Fruit fly (Drosophila melanogaster) whole organism, embryonic: Measurements from ENCODE around the gene IntS14.

Experiments
- ATbp ChIP-seq: fragments of 200-800 bp; sonication (Bioruptor generic); optimal IDR thresholded peaks from 2 replicates; lab custom pipeline; 2017; ENCODE audit warnings: missing biosample characterization, mild to moderate bottlenecking, missing genetic modification characterization, missing genetic modification reagents
- Antp ChIP-seq: fragments of 200-800 bp; sonication (Bioruptor generic); optimal IDR thresholded peaks from 3 replicates; lab custom pipeline; 2016; ENCODE audit warnings: missing biosample characterization, missing genetic modification characterization
- CG10274 ChIP-seq: fragments of 200-800 bp; sonication (Bioruptor generic); optimal IDR thresholded peaks from 3 replicates; lab custom pipeline; 2017; ENCODE audit warnings: missing biosample characterization, mild to moderate bottlenecking, missing genetic modification characterization
- CG10959 ChIP-seq: fragments of 200-800 bp; sonication (Bioruptor generic); IDR thresholded peaks from 2 replicates; pipeline ENCODE4 v1.3.6; 2022; ENCODE audit warnings: missing biosample characterization, missing genetic modification characterization
- CG11504 ChIP-seq: fragments of 200-800 bp; sonication (Bioruptor generic); optimal IDR thresholded peaks from 3 replicates; lab custom pipeline; 2019; ENCODE audit warnings: missing biosample characterization, mild to moderate bottlenecking, missing genetic modification characterization, moderate library complexity
- CG12071 ChIP-seq: fragments of 200-800 bp; sonication (Bioruptor generic); optimal IDR thresholded peaks from 3 replicates; lab custom pipeline; 2018; ENCODE audit warnings: missing biosample characterization, mild to moderate bottlenecking, missing genetic modification characterization
- CG12769 ChIP-seq: fragments of 200-800 bp; sonication (Bioruptor generic); optimal IDR thresholded peaks from 2 replicates; lab custom pipeline; 2019; ENCODE audit warnings: missing biosample characterization, mild to moderate bottlenecking, missing genetic modification characterization, moderate library complexity
- CG14710 ChIP-seq: fragments of 200-800 bp; sonication (Bioruptor generic); optimal IDR thresholded peaks from 3 replicates; lab custom pipeline; 2019; ENCODE audit warnings: missing biosample characterization, mild to moderate bottlenecking, missing genetic modification characterization, moderate library complexity
- CG15479 ChIP-seq: fragments of 200-800 bp; sonication (Bioruptor generic); optimal IDR thresholded peaks from 3 replicates; lab custom pipeline; 2019; ENCODE audit warnings: missing biosample characterization, mild to moderate bottlenecking, missing genetic modification characterization, moderate library complexity
- CG15601 ChIP-seq: fragments of 200-800 bp; sonication (Bioruptor generic); optimal IDR thresholded peaks from 3 replicates; lab custom pipeline; 2019; ENCODE audit warnings: missing biosample characterization, mild to moderate bottlenecking, missing genetic modification characterization, moderate library complexity
- CG1603 ChIP-seq: fragments of 200-800 bp; sonication (Bioruptor generic); optimal IDR thresholded peaks from 2 replicates; lab custom pipeline; 2019; ENCODE audit warnings: missing biosample characterization, mild to moderate bottlenecking, missing genetic modification characterization, moderate library complexity
- CG16863 ChIP-seq: fragments of 200-800 bp; sonication (Bioruptor generic); optimal IDR thresholded peaks from 3 replicates; lab custom pipeline; 2016; ENCODE audit warnings: missing biosample characterization, missing genetic modification characterization
- CG17359 ChIP-seq: fragments of 200-800 bp; sonication (Bioruptor generic); optimal IDR thresholded peaks from 3 replicates; lab custom pipeline; 2018; ENCODE audit warnings: missing biosample characterization, mild to moderate bottlenecking, missing genetic modification characterization, moderate library complexity
- CG17361 ChIP-seq: fragments of 200-800 bp; sonication (Bioruptor generic); IDR thresholded peaks from 3 replicates; pipeline ENCODE4 v1.3.6; 2022; ENCODE audit warnings: missing biosample characterization, missing genetic modification characterization
- CG17612 ChIP-seq: fragments of 200-800 bp; sonication (Bioruptor generic); IDR thresholded peaks from 2 replicates; pipeline ENCODE4 v1.3.6; 2022; ENCODE audit warnings: missing biosample characterization, missing genetic modification characterization
- CG18262 ChIP-seq: fragments of 200-800 bp; optimal IDR thresholded peaks from 3 replicates; lab custom pipeline; 2019; ENCODE audit warnings: missing biosample characterization, mild to moderate bottlenecking, missing genetic modification characterization, moderate library complexity
- CG2712 ChIP-seq: fragments of 200-800 bp; optimal IDR thresholded peaks from 3 replicates; lab custom pipeline; 2019; ENCODE audit warnings: missing biosample characterization, mild to moderate bottlenecking, missing genetic modification characterization, moderate library complexity
- CG31365 ChIP-seq: fragments of 200-800 bp; sonication (Bioruptor generic); optimal IDR thresholded peaks from 2 replicates; lab custom pipeline; 2018; ENCODE audit warnings: missing biosample characterization, mild to moderate bottlenecking, missing genetic modification characterization
- CG3281 ChIP-seq: fragments of 200-800 bp; sonication (Bioruptor generic); optimal IDR thresholded peaks from 3 replicates; lab custom pipeline; 2017; ENCODE audit warnings: missing biosample characterization, mild to moderate bottlenecking, missing genetic modification characterization
- CG4854 ChIP-seq: fragments of 200-800 bp; sonication (Bioruptor generic); optimal IDR thresholded peaks from 2 replicates; lab custom pipeline; 2016; ENCODE audit warnings: missing biosample characterization, missing genetic modification characterization, inconsistent platforms
- CG7987 ChIP-seq: fragments of 200-800 bp; sonication (Bioruptor generic); optimal IDR thresholded peaks from 2 replicates; lab custom pipeline; 2018; ENCODE audit warnings: missing biosample characterization, mild to moderate bottlenecking, missing genetic modification characterization, moderate library complexity
- CG8290 ChIP-seq, 3 experiments: fragments of 200-800 bp; sonication (Bioruptor generic); optimal IDR thresholded peaks; 2 replicates each; lab custom pipeline; 2016 to 2019; ENCODE audit warnings: missing biosample characterization in 3 of 3, missing genetic modification characterization in 3 of 3, mild to moderate bottlenecking in 2 of 3, moderate library complexity in 1 of 3
- CG9817 ChIP-seq: fragments of 200-800 bp; sonication (Bioruptor generic); optimal IDR thresholded peaks from 2 replicates; lab custom pipeline; 2018; ENCODE audit warnings: missing biosample characterization, mild to moderate bottlenecking, missing genetic modification characterization, moderate library complexity
- CG9932 ChIP-seq: fragments of 200-800 bp; sonication (Bioruptor generic); IDR thresholded peaks from 2 replicates; pipeline ENCODE4 v1.3.6; 2022; ENCODE audit warnings: missing biosample characterization, missing genetic modification characterization
- ERR ChIP-seq: fragments of 200-800 bp; sonication (Bioruptor generic); optimal IDR thresholded peaks from 2 replicates; lab custom pipeline; 2016; ENCODE audit warnings: missing biosample characterization, missing genetic modification characterization
- Ets65A ChIP-seq: fragments of 200-800 bp; sonication (Bioruptor generic); peaks from one replicate; lab custom pipeline; 2016; ENCODE audit warnings: missing biosample characterization, missing genetic modification characterization
- HmgZ ChIP-seq: fragments of 200-800 bp; sonication (Bioruptor generic); optimal IDR thresholded peaks from 2 replicates; lab custom pipeline; 2018; ENCODE audit warnings: missing biosample characterization, mild to moderate bottlenecking, missing genetic modification characterization
- Lpt ChIP-seq: fragments of >200 bp; optimal IDR thresholded peaks from 2 replicates; lab custom pipeline; 2018; ENCODE audit warnings: missing biosample characterization, missing genetic modification characterization
- Med ChIP-seq: fragments of 200-800 bp; sonication (Bioruptor generic); peaks from one replicate; lab custom pipeline; 2016; ENCODE audit warnings: missing biosample characterization, missing genetic modification characterization, mild to moderate bottlenecking, inconsistent platforms, moderate library complexity
- Sox100B ChIP-seq: fragments of 200-800 bp; sonication (Bioruptor generic); optimal IDR thresholded peaks from 3 replicates; lab custom pipeline; 2018; ENCODE audit warnings: missing biosample characterization, mild to moderate bottlenecking, missing genetic modification characterization
- Sox102F ChIP-seq: fragments of 200-800 bp; sonication (Bioruptor generic); optimal IDR thresholded peaks from 2 replicates; lab custom pipeline; 2018; ENCODE audit warnings: missing biosample characterization, mild to moderate bottlenecking, missing genetic modification characterization, moderate library complexity
- Sry-β ChIP-seq: fragments of 200-800 bp; sonication (Bioruptor generic); optimal IDR thresholded peaks from 2 replicates; lab custom pipeline; 2018; ENCODE audit warnings: missing biosample characterization, mild to moderate bottlenecking, missing genetic modification characterization, moderate library complexity
- Ssrp ChIP-seq: fragments of 200-800 bp; sonication (Bioruptor generic); optimal IDR thresholded peaks from 2 replicates; lab custom pipeline; 2018; ENCODE audit warnings: missing biosample characterization, mild to moderate bottlenecking, missing genetic modification characterization, moderate library complexity
- Xbp1 ChIP-seq: fragments of 200-800 bp; sonication (Bioruptor generic); optimal IDR thresholded peaks from 3 replicates; lab custom pipeline; 2016; ENCODE audit warnings: missing biosample characterization, mild to moderate bottlenecking, missing genetic modification characterization
- bbx ChIP-seq: fragments of 200-800 bp; sonication (Bioruptor generic); IDR thresholded peaks from 2 replicates; pipeline ENCODE4 v1.3.6; 2022; ENCODE audit warnings: missing biosample characterization, missing genetic modification characterization; ENCODE audit not compliant: partially characterized antibody
- chn ChIP-seq: fragments of 200-800 bp; sonication (Bioruptor generic); optimal IDR thresholded peaks from 2 replicates; lab custom pipeline; 2016; ENCODE audit warnings: missing biosample characterization, missing genetic modification characterization
- gem ChIP-seq: fragments of 200-800 bp; sonication (Bioruptor generic); optimal IDR thresholded peaks from 2 replicates; lab custom pipeline; 2019; ENCODE audit warnings: missing biosample characterization, mild to moderate bottlenecking, missing genetic modification characterization, moderate library complexity
- klu ChIP-seq: fragments of 200-800 bp; sonication (Bioruptor generic); IDR thresholded peaks from 2 replicates; pipeline ENCODE4 v1.3.6; 2022; ENCODE audit warnings: missing biosample characterization, missing genetic modification characterization
- lov ChIP-seq, 2 experiments: fragments of 200-800 bp in 1 of 2; fragments of >200 bp in 1 of 2; sonication (Bioruptor generic) in 1 of 2; IDR thresholded peaks in 1 of 2; optimal IDR thresholded peaks in 1 of 2; 2 replicates in 1 of 2; 3 replicates in 1 of 2; pipeline versions ENCODE4 v1.3.6 to Lab custom; 2017 to 2022; ENCODE audit warnings: missing biosample characterization in 1 of 2, missing genetic modification characterization in 1 of 2
- nau ChIP-seq: fragments of 200-800 bp; sonication (Bioruptor generic); optimal IDR thresholded peaks from 3 replicates; lab custom pipeline; 2017; ENCODE audit warnings: missing biosample characterization, mild to moderate bottlenecking, missing genetic modification characterization, missing genetic modification reagents
- pfk ChIP-seq: fragments of 200-800 bp; sonication (Bioruptor generic); optimal IDR thresholded peaks from 2 replicates; lab custom pipeline; 2018; ENCODE audit warnings: missing biosample characterization, mild to moderate bottlenecking, missing genetic modification characterization, moderate library complexity
- sens ChIP-seq: fragments of 200-800 bp; sonication (Bioruptor generic); peaks from one replicate; lab custom pipeline; 2016; ENCODE audit warnings: missing biosample characterization, missing genetic modification characterization
- unpg ChIP-seq: fragments of 200-800 bp; sonication (Bioruptor generic); optimal IDR thresholded peaks from 3 replicates; lab custom pipeline; 2018; ENCODE audit warnings: missing biosample characterization, mild to moderate bottlenecking, missing genetic modification characterization, moderate library complexity
- wek ChIP-seq: fragments of 200-800 bp; sonication (Bioruptor generic); optimal IDR thresholded peaks from 3 replicates; lab custom pipeline; 2018; ENCODE audit warnings: missing biosample characterization, mild to moderate bottlenecking, missing genetic modification characterization, moderate library complexity

Gene IntS14

dm6 chr2L:1121942-1122710 is 42.1 kb upstream of the IntS14 start (continued):
- TF ChIP-seq wek (GFP tag; lab: Kevin White, UChicago) (peak; percentile 25), CG11504 (tag; lab: Kevin White, UChicago) (peak; percentile 37), CG15601 (tag; lab: Kevin White, UChicago) (peak; percentile 21), Lpt (GFP tag; lab: Kevin White, UChicago) (no peak), klu (GFP tag; lab: Robert Waterston, UW) (0 out of 2 replicates have a peak, but pooled peaks have one; percentile 21), CG17612 (GFP tag; lab: Robert Waterston, UW) (0 out of 2 replicates have a peak, but pooled peaks have one; percentile 4), Ets65A (GFP tag; lab: Kevin White, UChicago) (peak; percentile 33), ATbp (GFP tag; lab: Kevin White, UChicago) (peak; percentile 42), CG12071 (GFP tag; lab: Kevin White, UChicago) (peak; percentile 7), CG12769 (tag; lab: Kevin White, UChicago) (peak; percentile 83), chn (GFP tag; lab: Kevin White, UChicago) (no peak), CG2712 (tag; lab: Kevin White, UChicago) (peak; percentile 4), CG14710 (tag; lab: Kevin White, UChicago) (peak; percentile 11), CG8290 (GFP tag; optimal IDR thresholded peaks at IDR 0.05; lab: Kevin White, UChicago) (no peak), CG8290 (tag; optimal IDR thresholded peaks at IDR 0.05; lab: Kevin White, UChicago) (peak in 1 of 2 experiments; percentile 2), Sry-β (no peak), CG16863 (GFP tag; lab: Kevin White, UChicago) (peak; percentile 0), CG3281 (GFP tag; lab: Kevin White, UChicago) (no peak), Med (GFP tag; lab: Kevin White, UChicago) (peak; percentile 63), unpg (GFP tag; lab: Kevin White, UChicago) (peak; percentile 5), gem (tag; lab: Kevin White, UChicago) (peak; percentile 14), Xbp1 (GFP tag; lab: Kevin White, UChicago) (no peak), bbx (GFP tag; lab: Robert Waterston, UW) (no peak), CG1603 (tag; lab: Kevin White, UChicago) (peak; percentile 29), CG31365 (no peak), sens (peak; percentile 68), CG10274 (GFP tag; lab: Kevin White, UChicago) (peak; percentile 81), CG15479 (GFP tag; lab: Kevin White, UChicago) (no peak), Sox102F (GFP tag; lab: Kevin White, UChicago) (peak; percentile 22), HmgZ (tag; lab: Kevin White, UChicago) (peak; percentile 13), CG10959 (GFP tag; lab: Robert Waterston, UW) (no peak), CG18262 (peak; percentile 9), lov (optimal IDR thresholded peaks at IDR 0.05; lab: Kevin White, UChicago) (no peak), lov (GFP tag; IDR thresholded peaks at IDR 0.05; lab: Robert Waterston, UW) (no peak), CG4854 (no peak), Ssrp (tag; lab: Kevin White, UChicago) (no peak), Sox100B (GFP tag; lab: Kevin White, UChicago) (peak; percentile 30), nau (GFP tag; lab: Kevin White, UChicago) (peak; percentile 8), ERR (GFP tag; lab: Kevin White, UChicago) (no peak), CG9817 (no peak), CG7987 (peak; percentile 38), Antp (GFP tag; lab: Kevin White, UChicago) (no peak), CG17359 (tag; lab: Kevin White, UChicago) (peak; percentile 27), pfk (GFP tag; lab: Kevin White, UChicago) (no peak), CG17361 (GFP tag; lab: Robert Waterston, UW) (0 out of 3 replicates have a peak, but pooled peaks have one; percentile 32), CG9932 (GFP tag; lab: Robert Waterston, UW) (no peak)
